Fruit fly (Drosophila melanogaster) Kc167 (cell line): ENCODE results near the gene CG13639.

ENCODE experiments used
- Myc ChIP-seq: fragments of >200 bp; optimal IDR thresholded peaks from 2 replicates; lab custom pipeline; 2017; ENCODE audit warnings: missing external identifiers
- Sin3A ChIP-seq: fragments of >200 bp; optimal IDR thresholded peaks from 2 replicates; lab custom pipeline; 2018; ENCODE audit warnings: missing external identifiers
- h ChIP-seq: fragments of >200 bp; optimal IDR thresholded peaks from 3 replicates; lab custom pipeline; 2018; ENCODE audit warnings: missing external identifiers
- insv ChIP-seq: fragments of >200 bp; optimal IDR thresholded peaks from 3 replicates; lab custom pipeline; 2018; ENCODE audit warnings: missing external identifiers
- psq ChIP-seq: fragments of >200 bp; optimal IDR thresholded peaks from 2 replicates; lab custom pipeline; 2017; ENCODE audit warnings: missing external identifiers
- ttk ChIP-seq: sonication (Bioruptor generic); optimal IDR thresholded peaks from 2 replicates; lab custom pipeline; 2017; ENCODE audit warnings: missing external identifiers

dm6 chr3R:24870389-24871048 is 10.4 kb upstream of the CG13639 start, which contains the start of gene CycB3:
- no peak for TF ChIP-seq psq (lab: Kevin White, UChicago)
- no peak for TF ChIP-seq Sin3A (lab: Kevin White, UChicago)
- TF ChIP-seq Myc (lab: Kevin White, UChicago), result no peak
- TF ChIP-seq insv, result no peak
- TF ChIP-seq ttk (lab: Kevin White, UChicago), result no peak
- no peak for TF ChIP-seq h (lab: Kevin White, UChicago)
